Worm (Caenorhabditis elegans): Measurements from ENCODE around the gene ipla-5.

The ipla-5 gene

ce11 chrIV:8752492-8752891, 37.4 kb downstream of the ipla-5 start:
- TF ChIP-seq B0035.1 (tag; optimal IDR thresholded peaks at IDR 0.05) (no peak), ekl-4 (GFP tag; IDR thresholded peaks at IDR 0.05) (peak; percentile 57), Y95B8A.8 (GFP tag; IDR thresholded peaks at IDR 0.05) (0 out of 2 replicates have a peak, but pooled peaks have one; percentile 8), nhr-27 (tag; optimal IDR thresholded peaks at IDR 0.05) (no peak), zfh-2 (GFP tag; conservative IDR thresholded peaks at IDR 0.05) (no peak), lag-1 (GFP tag; IDR thresholded peaks at IDR 0.05) (no peak), athp-1 (tag; optimal IDR thresholded peaks at IDR 0.05) (peak; percentile 28), die-1 (tag; optimal IDR thresholded peaks at IDR 0.05) (no peak), hmg-1.2 (GFP tag; IDR thresholded peaks at IDR 0.05) (0 out of 2 replicates have a peak, but pooled peaks have one; percentile 21), ztf-18 (tag; optimal IDR thresholded peaks at IDR 0.05) (peak; percentile 11), lin-54 (GFP tag; optimal IDR thresholded peaks at IDR 0.05) (peak; percentile 44), Y56A3A.18 (GFP tag; IDR thresholded peaks at IDR 0.05) (no peak), madf-6 (GFP tag; IDR thresholded peaks at IDR 0.05) (peak; percentile 57; the same call in 1 of the 2 replicates), mel-28 (tag; optimal IDR thresholded peaks at IDR 0.05; ENCODE audit: borderline replicate concordance) (no peak), ama-1 (optimal IDR thresholded peaks at IDR 0.05) (no peak), ama-1 (GFP tag; optimal IDR thresholded peaks at IDR 0.05) (peak in 1 of 2 experiments; percentile 45), ccch-3 (GFP tag; optimal IDR thresholded peaks at IDR 0.05) (no peak), B0336.3 (GFP tag; IDR thresholded peaks at IDR 0.05) (peak; percentile 69), nfya-1 (tag; optimal IDR thresholded peaks at IDR 0.05; ENCODE audit: borderline replicate concordance, insufficient read depth) (no peak), snpc-4 (GFP tag; optimal IDR thresholded peaks at IDR 0.05) (no peak), snpc-4 (tag; optimal IDR thresholded peaks at IDR 0.05) (peak in 1 of 4 experiments; percentile 0), ceh-79 (tag; optimal IDR thresholded peaks at IDR 0.05) (no peak), nhr-120 (GFP tag; IDR thresholded peaks at IDR 0.05) (no peak), tbp1 (GFP tag; optimal IDR thresholded peaks at IDR 0.05) (peak; percentile 24), rpc-1 (optimal IDR thresholded peaks at IDR 0.05) (no peak), rpc-1 (tag; optimal IDR thresholded peaks at IDR 0.05) (no peak), Y53F4B.3 (GFP tag; IDR thresholded peaks at IDR 0.05) (no peak), xnd-1 (tag; optimal IDR thresholded peaks at IDR 0.05) (peak; percentile 1), hsf-1 (GFP tag; IDR thresholded peaks at IDR 0.05) (0 out of 2 replicates have a peak, but pooled peaks have one; percentile 26)

- TF ChIP-seq atf-7 (tag; optimal IDR thresholded peaks at IDR 0.05) (no peak), xnd-1 (tag; optimal IDR thresholded peaks at IDR 0.05) (no peak), egrh-3 (GFP tag; IDR thresholded peaks at IDR 0.05) (no peak), F23B12.7 (tag; optimal IDR thresholded peaks at IDR 0.05; ENCODE audit: insufficient read depth) (peak; percentile 5), attf-5 (GFP tag; optimal IDR thresholded peaks at IDR 0.05) (no peak), lin-26 (GFP tag; IDR thresholded peaks at IDR 0.05) (no peak), tlf-1 (GFP tag; optimal IDR thresholded peaks at IDR 0.05) (no peak), K12H6.12 (tag; optimal IDR thresholded peaks at IDR 0.05) (no peak), B0261.1 (tag; optimal IDR thresholded peaks at IDR 0.05) (no peak), zfh-2 (GFP tag; conservative IDR thresholded peaks at IDR 0.05) (no peak), fkh-3 (tag; optimal IDR thresholded peaks at IDR 0.05) (no peak), let-607 (tag; optimal IDR thresholded peaks at IDR 0.05) (no peak), F33H1.4 (GFP tag; IDR thresholded peaks at IDR 0.05) (peak; percentile 81; the same call in 1 of the 2 replicates), bed-1 (GFP tag; IDR thresholded peaks at IDR 0.05) (no peak), repo-1 (tag; optimal IDR thresholded peaks at IDR 0.05) (no peak), efl-1 (GFP tag; optimal IDR thresholded peaks at IDR 0.05) (peak; percentile 0), athp-1 (tag; optimal IDR thresholded peaks at IDR 0.05) (no peak), nhr-90 (tag; optimal IDR thresholded peaks at IDR 0.05) (no peak), mxl-1 (tag; optimal IDR thresholded peaks at IDR 0.05) (no peak), lsl-1 (GFP tag; optimal IDR thresholded peaks at IDR 0.05) (peak; percentile 79)
Measured at ce11 chrIV:8754146-8754545, 39.1 kb downstream of the ipla-5 start.

Data from whole organism, young adult.